Worm (Caenorhabditis elegans) whole organism, early embryonic: ENCODE results near the gene rpap-3.

Experiments used
- B0310.2 ChIP-seq: sonication (generic microtip); optimal IDR thresholded peaks from 2 replicates; lab custom pipeline; 2016; ENCODE audit warnings: mild to moderate bottlenecking, missing genetic modification characterization, missing compliant biosample characterization
- ama-1 ChIP-seq: fragments of 150-350 bp; optimal IDR thresholded peaks from 2 replicates; lab custom pipeline; 2014
- ceh-13 ChIP-seq: fragments of 200-800 bp; sonication (Bioruptor generic); optimal IDR thresholded peaks from 2 replicates; lab custom pipeline; 2018; ENCODE audit warnings: mild to moderate bottlenecking, missing genetic modification characterization, missing compliant biosample characterization
- flt-1 ChIP-seq: fragments of 200-800 bp; sonication (Bioruptor generic); IDR thresholded peaks from 2 replicates; pipeline ENCODE4 v1.3.6; 2022; ENCODE audit warnings: missing genetic modification characterization, missing compliant biosample characterization
- hmg-4 ChIP-seq: fragments of 200-800 bp; sonication (Bioruptor generic); optimal IDR thresholded peaks from 2 replicates; lab custom pipeline; 2018; ENCODE audit warnings: mild to moderate bottlenecking, missing genetic modification characterization, missing compliant biosample characterization
- hnd-1 ChIP-seq: sonication (generic microtip); optimal IDR thresholded peaks from 2 replicates; lab custom pipeline; 2016; ENCODE audit warnings: missing genetic modification characterization, missing compliant biosample characterization
- pes-1 ChIP-seq: fragments of 200-800 bp; sonication (Bioruptor generic); IDR thresholded peaks from 2 replicates; pipeline ENCODE4 v1.3.6; 2022; ENCODE audit warnings: missing genetic modification reagents, missing genetic modification characterization, missing compliant biosample characterization
- scrt-1 ChIP-seq: fragments of 200-800 bp; sonication (Bioruptor generic); IDR thresholded peaks from 2 replicates; pipeline ENCODE4 v1.3.6; 2022; ENCODE audit warnings: missing genetic modification characterization, missing compliant biosample characterization
- sea-1 ChIP-seq: fragments of 200-800 bp; sonication (Bioruptor generic); conservative IDR thresholded peaks from 2 replicates; pipeline ENCODE4 v1.3.6; 2022; ENCODE audit warnings: missing genetic modification characterization, missing compliant biosample characterization

DNA sequence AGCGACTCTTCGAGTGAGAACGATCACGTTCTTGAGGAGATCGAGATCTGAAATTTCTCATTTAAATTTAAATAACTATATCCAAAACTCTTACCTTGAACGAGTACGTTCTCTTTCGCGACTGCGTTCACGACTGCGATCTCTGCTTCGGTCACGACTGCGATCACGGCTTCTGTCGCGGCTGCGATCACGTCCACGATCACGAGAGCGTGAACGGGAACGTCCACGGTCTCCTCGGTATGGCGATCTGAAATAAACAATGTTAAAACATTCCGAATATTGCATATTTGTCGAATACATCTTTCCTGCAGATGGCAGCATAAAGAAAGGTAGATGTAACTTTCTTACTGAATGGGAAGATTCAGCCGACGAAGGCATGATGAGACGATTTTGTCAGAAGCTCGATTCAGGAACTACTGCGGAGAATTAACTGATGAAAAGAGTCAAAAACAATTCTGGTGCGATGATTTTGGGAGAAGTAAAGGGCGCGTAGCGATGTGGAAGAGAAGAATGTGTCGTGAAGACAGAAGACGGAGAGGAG, 11.5 kb upstream of the rpap-3 start:
- peak; percentile 67 for TF ChIP-seq ama-1
- no peak for TF ChIP-seq B0310.2 (tag; lab: Kevin White, UChicago)
- no peak for TF ChIP-seq ceh-13 (GFP tag; lab: Kevin White, UChicago)
- no peak for TF ChIP-seq hmg-4 (GFP tag; lab: Kevin White, UChicago)
- no peak for TF ChIP-seq sea-1 (GFP tag; lab: Robert Waterston, UW)
- TF ChIP-seq pes-1 (GFP tag; lab: Robert Waterston, UW), result no peak
- no peak for TF ChIP-seq hnd-1 (tag; lab: Kevin White, UChicago)
- TF ChIP-seq flt-1, result no peak
- no peak for TF ChIP-seq scrt-1 (GFP tag; lab: Robert Waterston, UW)
